Fruit fly (Drosophila melanogaster): ENCODE results near the gene enc.

enc gene

dm6 chr3L:3845815-3846375, 27.4 kb downstream of the enc start, which contains the start of gene Awh:
Gene Awh (plus strand): TSS chr3L:3846206.
- peak; percentile 96 for TF ChIP-seq Vsx2 (GFP tag; optimal IDR thresholded peaks at IDR 0.05; ENCODE audit: partially characterized antibody)
- TF ChIP-seq brk (GFP tag; optimal IDR thresholded peaks at IDR 0.05): no peak
- peak in 1 of 2 experiments; percentile 54 for TF ChIP-seq dl (GFP tag; optimal IDR thresholded peaks at IDR 0.05; ENCODE audit: insufficient read depth in 1 of 2, partially characterized antibody in 2 of 2)
- no peak for TF ChIP-seq Sp1 (GFP tag; optimal IDR thresholded peaks at IDR 0.05)
- no peak for TF ChIP-seq Mio (GFP tag; optimal IDR thresholded peaks at IDR 0.05)
- no peak for TF ChIP-seq psq (GFP tag; optimal IDR thresholded peaks at IDR 0.05)
- TF ChIP-seq HLH106 (tag; optimal IDR thresholded peaks at IDR 0.05): no peak
- no peak for TF ChIP-seq GATAd (GFP tag; optimal IDR thresholded peaks at IDR 0.05)
- no peak for TF ChIP-seq Rel (GFP tag; optimal IDR thresholded peaks at IDR 0.05)
- no peak for TF ChIP-seq Rel (tag; optimal IDR thresholded peaks at IDR 0.05)
- peak; percentile 27 for TF ChIP-seq Jra (GFP tag; optimal IDR thresholded peaks at IDR 0.05)
- no peak for TF ChIP-seq dmrt93B (GFP tag; optimal IDR thresholded peaks at IDR 0.05)
- no peak for TF ChIP-seq N (GFP tag; optimal IDR thresholded peaks at IDR 0.05)
- TF ChIP-seq fru (GFP tag; optimal IDR thresholded peaks at IDR 0.05): peak; percentile 14
- peak; percentile 67 for TF ChIP-seq CrebA (GFP tag; optimal IDR thresholded peaks at IDR 0.05; ENCODE audit: borderline replicate concordance)
- TF ChIP-seq Dif (GFP tag; optimal IDR thresholded peaks at IDR 0.05; ENCODE audit: partially characterized antibody): peak; percentile 93
- TF ChIP-seq lola (GFP tag; optimal IDR thresholded peaks at IDR 0.05): no peak
- TF ChIP-seq sv (GFP tag; optimal IDR thresholded peaks at IDR 0.05): no peak
- TF ChIP-seq Hr83 (GFP tag; optimal IDR thresholded peaks at IDR 0.05; ENCODE audit: poor library complexity, severe bottlenecking): no peak
- no peak for TF ChIP-seq Myc (optimal IDR thresholded peaks at IDR 0.05)
- TF ChIP-seq jim (GFP tag; optimal IDR thresholded peaks at IDR 0.05): no peak
- no peak for TF ChIP-seq dsf (GFP tag; optimal IDR thresholded peaks at IDR 0.05; ENCODE audit: borderline replicate concordance)
- peak; percentile 67 for TF ChIP-seq h (GFP tag; optimal IDR thresholded peaks at IDR 0.05)
- no peak for TF ChIP-seq rgr (GFP tag; optimal IDR thresholded peaks at IDR 0.05)
- no peak for TF ChIP-seq Abd-B (GFP tag; optimal IDR thresholded peaks at IDR 0.05)

dm6 chr3L:3847810-3848326, 29.4 kb downstream of the enc start:
- TF ChIP-seq Vsx2 (GFP tag; optimal IDR thresholded peaks at IDR 0.05; ENCODE audit: partially characterized antibody): no peak
- no peak for TF ChIP-seq Abd-B (GFP tag; optimal IDR thresholded peaks at IDR 0.05)
- no peak for TF ChIP-seq h (GFP tag; optimal IDR thresholded peaks at IDR 0.05)
- TF ChIP-seq HLH106 (tag; optimal IDR thresholded peaks at IDR 0.05): no peak
- no peak for TF ChIP-seq Hr83 (GFP tag; optimal IDR thresholded peaks at IDR 0.05; ENCODE audit: poor library complexity, severe bottlenecking)
- TF ChIP-seq tai (GFP tag; optimal IDR thresholded peaks at IDR 0.05): no peak
- no peak for TF ChIP-seq br (GFP tag; optimal IDR thresholded peaks at IDR 0.05)
- TF ChIP-seq rgr (GFP tag; optimal IDR thresholded peaks at IDR 0.05): no peak
- TF ChIP-seq GATAd (GFP tag; optimal IDR thresholded peaks at IDR 0.05): no peak
- no peak for TF ChIP-seq Rel (GFP tag; optimal IDR thresholded peaks at IDR 0.05)
- TF ChIP-seq Rel (tag; optimal IDR thresholded peaks at IDR 0.05): no peak
- TF ChIP-seq woc (GFP tag; optimal IDR thresholded peaks at IDR 0.05): no peak
- no peak for TF ChIP-seq OdsH (GFP tag; optimal IDR thresholded peaks at IDR 0.05)
- TF ChIP-seq dsf (GFP tag; optimal IDR thresholded peaks at IDR 0.05; ENCODE audit: borderline replicate concordance): no peak
- TF ChIP-seq fru (GFP tag; optimal IDR thresholded peaks at IDR 0.05): no peak
- TF ChIP-seq Jra (GFP tag; optimal IDR thresholded peaks at IDR 0.05): no peak
- no peak for TF ChIP-seq Hr78 (GFP tag; optimal IDR thresholded peaks at IDR 0.05)
- TF ChIP-seq Dif (GFP tag; optimal IDR thresholded peaks at IDR 0.05; ENCODE audit: partially characterized antibody): no peak
- no peak for TF ChIP-seq psq (GFP tag; optimal IDR thresholded peaks at IDR 0.05)
- no peak for TF ChIP-seq brk (GFP tag; optimal IDR thresholded peaks at IDR 0.05)

- TF ChIP-seq fru (GFP tag; optimal IDR thresholded peaks at IDR 0.05) (no peak), Myc (optimal IDR thresholded peaks at IDR 0.05) (no peak), dsf (GFP tag; optimal IDR thresholded peaks at IDR 0.05; ENCODE audit: borderline replicate concordance) (no peak), br (GFP tag; optimal IDR thresholded peaks at IDR 0.05) (no peak), tai (GFP tag; optimal IDR thresholded peaks at IDR 0.05) (no peak), CG9705 (GFP tag; optimal IDR thresholded peaks at IDR 0.05) (no peak), woc (GFP tag; optimal IDR thresholded peaks at IDR 0.05) (no peak), Rel (GFP tag; optimal IDR thresholded peaks at IDR 0.05) (no peak), Rel (tag; optimal IDR thresholded peaks at IDR 0.05) (no peak), sage (GFP tag; optimal IDR thresholded peaks at IDR 0.05) (no peak)
Observed at dm6 chr3L:3848687-3849270, 30.3 kb downstream of the enc start.
